Worm (Caenorhabditis elegans): Measurements from ENCODE around the gene spp-9.
A peak's percentile ranks its signal among the peaks of the same experiment; 100 is the strongest.

Gene spp-9

DNA sequence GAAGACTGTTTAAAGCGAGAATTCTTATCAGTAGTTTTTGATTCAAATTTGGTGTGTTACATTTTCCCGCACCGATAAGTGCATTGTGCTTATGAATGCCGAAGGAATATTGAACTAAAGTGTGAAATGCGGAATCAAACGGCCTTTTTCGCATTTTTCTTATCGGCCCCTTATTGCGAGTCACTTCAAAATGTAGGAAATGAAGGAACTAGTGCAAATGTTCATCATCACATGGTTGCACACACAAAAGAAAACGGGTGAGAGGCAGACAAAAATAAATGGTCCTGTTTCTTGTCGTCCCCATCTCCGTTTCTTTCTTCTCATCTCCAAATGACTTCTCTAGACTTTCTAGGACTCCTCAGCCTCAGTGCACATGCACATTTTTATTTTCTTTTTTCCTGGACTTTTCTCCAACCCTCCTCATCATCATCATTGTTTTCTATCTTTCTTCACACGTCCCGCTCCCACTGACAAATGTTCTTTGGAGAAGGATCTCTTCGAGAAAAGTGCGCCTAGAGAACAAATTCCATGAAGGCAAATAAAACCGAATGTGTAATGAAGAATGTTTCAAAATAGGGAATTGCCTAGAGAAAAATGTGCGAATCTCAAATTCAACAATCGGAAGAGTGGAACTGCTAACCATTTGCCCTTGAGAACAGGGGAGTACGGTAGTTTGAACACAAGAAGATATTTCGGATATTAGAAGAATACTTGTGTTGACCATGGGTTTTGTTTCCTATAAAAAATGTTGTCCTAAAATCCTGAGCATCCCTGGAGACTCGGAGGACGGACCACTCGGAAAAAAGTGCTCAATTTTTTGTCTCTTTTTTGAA, 23.1 kb upstream of the spp-9 start (continued):
- TF ChIP-seq pag-3 (tag; optimal IDR thresholded peaks at IDR 0.05; ENCODE audit: borderline replicate concordance, insufficient read depth) (no peak), fkh-4 (tag; optimal IDR thresholded peaks at IDR 0.05; ENCODE audit: borderline replicate concordance) (no peak), irx-1 (tag; optimal IDR thresholded peaks at IDR 0.05) (no peak), ceh-8 (GFP tag; optimal IDR thresholded peaks at IDR 0.05) (no peak), ztf-4 (tag; optimal IDR thresholded peaks at IDR 0.05) (no peak), vab-15 (tag; optimal IDR thresholded peaks at IDR 0.05) (no peak), fkh-10 (GFP tag; optimal IDR thresholded peaks at IDR 0.05) (no peak), C04F5.9 (tag; optimal IDR thresholded peaks at IDR 0.05) (no peak), egl-27 (tag; optimal IDR thresholded peaks at IDR 0.05) (no peak), unc-30 (tag; optimal IDR thresholded peaks at IDR 0.05) (no peak), nhr-71 (tag; optimal IDR thresholded peaks at IDR 0.05) (peak; percentile 69), lsy-2 (tag; optimal IDR thresholded peaks at IDR 0.05) (peak; percentile 23 to 42), egl-13 (tag; optimal IDR thresholded peaks at IDR 0.05) (no peak), rnt-1 (tag; optimal IDR thresholded peaks at IDR 0.05) (peak; percentile 62), mdl-1 (tag; optimal IDR thresholded peaks at IDR 0.05) (peak in 1 of 2 experiments; percentile 58), ztf-11 (tag; optimal IDR thresholded peaks at IDR 0.05) (no peak), unc-86 (tag; optimal IDR thresholded peaks at IDR 0.05) (no peak)

DNA sequence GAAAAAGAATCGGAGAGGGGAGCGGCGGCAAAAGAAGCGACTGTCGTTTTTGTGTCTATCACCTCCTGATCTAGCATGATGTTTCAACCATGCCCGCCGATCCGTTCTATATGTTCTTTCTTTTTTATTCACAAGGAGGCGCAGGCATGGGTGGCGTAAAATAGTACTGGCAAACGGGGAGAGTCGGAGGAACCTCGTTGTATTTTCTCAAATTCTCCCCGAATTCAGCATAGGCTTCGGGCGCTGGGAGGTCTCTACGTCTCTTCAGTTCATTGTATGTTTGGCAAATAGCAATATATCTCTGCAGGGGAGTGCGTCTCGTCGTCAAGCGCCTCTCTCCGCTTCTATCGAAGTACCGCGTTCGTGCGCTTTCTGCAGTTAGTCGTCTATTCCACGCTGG, 22.4 kb upstream of the spp-9 start, which contains the start of gene lin-14:
lin-14 (plus strand) TSS at position 346 of the 400 bp plus-strand sequence.
- TF ChIP-seq snpc-4 (tag; optimal IDR thresholded peaks at IDR 0.05): no peak
- TF ChIP-seq ceh-82 (tag; optimal IDR thresholded peaks at IDR 0.05): peak; percentile 14 to 64 (median 58)
- TF ChIP-seq egl-27 (tag; optimal IDR thresholded peaks at IDR 0.05): peak in 1 of 2 experiments; percentile 62
- TF ChIP-seq elt-3 (tag; optimal IDR thresholded peaks at IDR 0.05): peak in 2 of 6 experiments; percentile 57 to 68
- peak; percentile 51 for TF ChIP-seq irx-1 (tag; optimal IDR thresholded peaks at IDR 0.05)
- TF ChIP-seq mab-9 (GFP tag; IDR thresholded peaks at IDR 0.05): no peak
- no peak for TF ChIP-seq unc-62 (GFP tag; optimal IDR thresholded peaks at IDR 0.05)
- TF ChIP-seq nhr-12 (tag; optimal IDR thresholded peaks at IDR 0.05): no peak
- TF ChIP-seq nhr-28 (tag; optimal IDR thresholded peaks at IDR 0.05): no peak
- peak in 1 of 2 experiments; percentile 64 for TF ChIP-seq mdl-1 (tag; optimal IDR thresholded peaks at IDR 0.05)
- peak; percentile 61; the same call in 1 of the 2 replicates for TF ChIP-seq nhr-19 (GFP tag; conservative IDR thresholded peaks at IDR 0.05)
- no peak for TF ChIP-seq lin-13 (GFP tag; optimal IDR thresholded peaks at IDR 0.05)
- no peak; the same call in 1 of the 2 replicates for TF ChIP-seq ceh-88 (GFP tag; IDR thresholded peaks at IDR 0.05)
- TF ChIP-seq jun-1 (tag; optimal IDR thresholded peaks at IDR 0.05): peak; percentile 60
- no peak for TF ChIP-seq nhr-237 (tag; optimal IDR thresholded peaks at IDR 0.05)
- TF ChIP-seq egl-13 (tag; optimal IDR thresholded peaks at IDR 0.05): peak; percentile 27
- TF ChIP-seq vab-15 (tag; optimal IDR thresholded peaks at IDR 0.05): no peak
- TF ChIP-seq C34B4.2 (tag; optimal IDR thresholded peaks at IDR 0.05): no peak
- TF ChIP-seq aha-1 (tag; optimal IDR thresholded peaks at IDR 0.05): no peak
- peak; percentile 36 for TF ChIP-seq fos-1 (tag; optimal IDR thresholded peaks at IDR 0.05)
- TF ChIP-seq lin-39 (tag; optimal IDR thresholded peaks at IDR 0.05): no peak
- TF ChIP-seq nhr-71 (tag; optimal IDR thresholded peaks at IDR 0.05): peak; percentile 86
- TF ChIP-seq lin-14 (GFP tag; optimal IDR thresholded peaks at IDR 0.05): peak; percentile 99
- TF ChIP-seq nhr-77 (tag; optimal IDR thresholded peaks at IDR 0.05): peak; percentile 67
- no peak for TF ChIP-seq F16B12.6 (tag; optimal IDR thresholded peaks at IDR 0.05)
- TF ChIP-seq ets-5 (GFP tag; IDR thresholded peaks at IDR 0.05): no peak
- TF ChIP-seq skn-1 (tag; optimal IDR thresholded peaks at IDR 0.05): peak; percentile 58
- no peak for TF ChIP-seq fkh-4 (tag; optimal IDR thresholded peaks at IDR 0.05; ENCODE audit: borderline replicate concordance)
- TF ChIP-seq nhr-85 (tag): peak; percentile 91
- TF ChIP-seq pax-3 (tag; optimal IDR thresholded peaks at IDR 0.05): no peak
- peak; percentile 51 for TF ChIP-seq rnt-1 (tag; optimal IDR thresholded peaks at IDR 0.05)
- TF ChIP-seq ztf-11 (tag; optimal IDR thresholded peaks at IDR 0.05): no peak
- TF ChIP-seq nhr-47 (tag; optimal IDR thresholded peaks at IDR 0.05): peak; percentile 66
- peak; percentile 1 for TF ChIP-seq ztf-4 (tag; optimal IDR thresholded peaks at IDR 0.05)
- TF ChIP-seq lsy-2 (tag; optimal IDR thresholded peaks at IDR 0.05): peak; percentile 35 to 67
- peak; percentile 52 for TF ChIP-seq xbp-1 (tag; optimal IDR thresholded peaks at IDR 0.05)
- TF ChIP-seq isw-1 (GFP tag; IDR thresholded peaks at IDR 0.05): no peak
- peak; percentile 5 for TF ChIP-seq lir-3 (tag; optimal IDR thresholded peaks at IDR 0.05; ENCODE audit: poor library complexity)
- no peak for TF ChIP-seq unc-30 (tag; optimal IDR thresholded peaks at IDR 0.05)
- no peak for TF ChIP-seq tlp-1 (tag; optimal IDR thresholded peaks at IDR 0.05)
- TF ChIP-seq tbx-2 (tag; optimal IDR thresholded peaks at IDR 0.05): peak; percentile 76
- no peak for TF ChIP-seq ceh-90 (tag; optimal IDR thresholded peaks at IDR 0.05)
